Worm (Caenorhabditis elegans) whole organism, early embryonic: Measurements from ENCODE around the gene F56D1.1.

ENCODE experiments used
- ama-1 ChIP-seq: fragments of 150-350 bp; optimal IDR thresholded peaks from 2 replicates; lab custom pipeline; 2014
- ceh-36 ChIP-seq: sonication (generic microtip); optimal IDR thresholded peaks from 2 replicates; lab custom pipeline; 2016; ENCODE audit warnings: missing genetic modification characterization, inconsistent platforms, missing compliant biosample characterization
- hnd-1 ChIP-seq: sonication (generic microtip); optimal IDR thresholded peaks from 2 replicates; lab custom pipeline; 2016; ENCODE audit warnings: missing genetic modification characterization, missing compliant biosample characterization

- no peak for TF ChIP-seq ama-1 (lab: Kevin White, UChicago)
- TF ChIP-seq ceh-36 (tag; lab: Kevin White, UChicago), result no peak
- TF ChIP-seq hnd-1, result no peak
Measured at ce11 chrII:5449219-5449618, 29.2 kb upstream of the F56D1.1 start.
